Worm (Caenorhabditis elegans) whole organism, L4 larva: ENCODE data around the gene rps-23.

Source experiments
- D1046.2 ChIP-seq: fragments of 200-800 bp; sonication (Bioruptor generic); IDR thresholded peaks from 2 replicates; pipeline ENCODE4 v1.3.6; 2022; ENCODE audit warnings: missing genetic modification characterization, missing compliant biosample characterization
- T26A8.4 ChIP-seq: fragments of 200-800 bp; sonication (Bioruptor generic); IDR thresholded peaks from 2 replicates; pipeline ENCODE4 v1.3.6; 2022; ENCODE audit warnings: missing genetic modification characterization, missing compliant biosample characterization
- Y105C5A.15 ChIP-seq: fragments of 200-800 bp; sonication (Bioruptor generic); IDR thresholded peaks from 2 replicates; pipeline ENCODE4 v1.3.6; 2022; ENCODE audit warnings: missing genetic modification characterization, missing compliant biosample characterization
- Y48G9A.11 ChIP-seq: fragments of 200-800 bp; sonication (Bioruptor generic); IDR thresholded peaks from 2 replicates; pipeline ENCODE4 v1.3.6; 2022; ENCODE audit warnings: missing genetic modification reagents, missing genetic modification characterization, missing compliant biosample characterization
- Y75B8A.6 ChIP-seq: fragments of 200-800 bp; sonication (Bioruptor generic); IDR thresholded peaks from 2 replicates; pipeline ENCODE4 v1.3.6; 2022; ENCODE audit warnings: missing genetic modification reagents, missing genetic modification characterization, missing compliant biosample characterization
- ZK546.5 ChIP-seq, 2 experiments: sonication (generic microtip); optimal IDR thresholded peaks; 2 replicates each; lab custom pipeline; 2017; ENCODE audit warnings: missing biosample characterization in 2 of 2, missing genetic modification characterization in 2 of 2
- aly-2 ChIP-seq: sonication (generic microtip); optimal IDR thresholded peaks from 2 replicates; lab custom pipeline; 2018; ENCODE audit warnings: missing biosample characterization, missing genetic modification characterization
- ceh-20 ChIP-seq: fragments of 200-800 bp; sonication (Bioruptor generic); IDR thresholded peaks from 2 replicates; pipeline ENCODE4 v1.3.6; 2022; ENCODE audit warnings: missing genetic modification reagents, missing genetic modification characterization, missing compliant biosample characterization
- ceh-28 ChIP-seq: fragments of 150-350 bp; optimal IDR thresholded peaks from 2 replicates; lab custom pipeline; 2014; ENCODE audit warnings: missing biosample characterization, missing genetic modification reagents, missing genetic modification characterization
- ceh-44 ChIP-seq: fragments of 200-800 bp; sonication (Bioruptor generic); IDR thresholded peaks from 2 replicates; pipeline ENCODE4 v1.3.6; 2022; ENCODE audit warnings: missing genetic modification reagents, missing genetic modification characterization, missing compliant biosample characterization
- ceh-82 ChIP-seq: sonication (generic microtip); optimal IDR thresholded peaks from 2 replicates; lab custom pipeline; 2017; ENCODE audit warnings: missing biosample characterization, missing genetic modification characterization
- cey-2 ChIP-seq: sonication (generic microtip); optimal IDR thresholded peaks from 3 replicates; lab custom pipeline; 2017; ENCODE audit warnings: missing genetic modification characterization, mild to moderate bottlenecking, missing compliant biosample characterization, antibody characterized with exemption, borderline replicate concordance; ENCODE audit not compliant: insufficient read depth
- ctbp-1 ChIP-seq: fragments of 200-800 bp; sonication (Bioruptor generic); IDR thresholded peaks from 2 replicates; pipeline ENCODE4 v1.3.6; 2022; ENCODE audit warnings: missing genetic modification reagents, missing genetic modification characterization, missing compliant biosample characterization
- daf-16 ChIP-seq, 3 experiments: sonication (generic microtip); optimal IDR thresholded peaks; 2 replicates each; lab custom pipeline; 2016 to 2017; ENCODE audit warnings: missing genetic modification characterization in 3 of 3, missing genetic modification reagents in 3 of 3, mild to moderate bottlenecking in 2 of 3, missing compliant biosample characterization in 2 of 3, missing biosample characterization in 1 of 3, moderate library complexity in 1 of 3
- daf-19 ChIP-seq: fragments of 200-800 bp; sonication (Bioruptor generic); conservative IDR thresholded peaks from 2 replicates; pipeline ENCODE4 v1.3.6; 2022; ENCODE audit warnings: missing genetic modification characterization, missing compliant biosample characterization
- dmd-8 ChIP-seq: fragments of 200-800 bp; sonication (Bioruptor generic); IDR thresholded peaks from 2 replicates; pipeline ENCODE4 v1.3.6; 2022; ENCODE audit warnings: missing genetic modification characterization, missing compliant biosample characterization
- dpl-1 ChIP-seq: fragments of 150-350 bp; optimal IDR thresholded peaks from 2 replicates; lab custom pipeline; 2014; ENCODE audit warnings: missing biosample characterization, missing genetic modification reagents, missing genetic modification characterization
- duxl-1 ChIP-seq: sonication (generic microtip); optimal IDR thresholded peaks from 2 replicates; lab custom pipeline; 2016; ENCODE audit warnings: mild to moderate bottlenecking, missing genetic modification characterization, moderate library complexity, missing compliant biosample characterization; ENCODE audit not compliant: poor library complexity
- dve-1 ChIP-seq: sonication (generic microtip); optimal IDR thresholded peaks from 2 replicates; lab custom pipeline; 2017; ENCODE audit warnings: antibody characterized with exemption, mild to moderate bottlenecking, missing genetic modification characterization, missing compliant biosample characterization; ENCODE audit not compliant: insufficient read depth
- hif-1 ChIP-seq, 2 experiments: sonication (generic microtip); optimal IDR thresholded peaks; 2 replicates each; lab custom pipeline; 2016 to 2017; ENCODE audit warnings: missing compliant biosample characterization in 2 of 2, missing genetic modification characterization in 2 of 2, missing genetic modification reagents in 2 of 2, missing genotype in 2 of 2, mild to moderate bottlenecking in 1 of 2
- jun-1 ChIP-seq: fragments of 150-350 bp; optimal IDR thresholded peaks from 2 replicates; lab custom pipeline; 2014; ENCODE audit warnings: missing biosample characterization, missing genetic modification reagents, missing genetic modification characterization
- lin-1 ChIP-seq: fragments of 200-800 bp; sonication (Bioruptor generic); IDR thresholded peaks from 2 replicates; pipeline ENCODE4 v1.3.6; 2022; ENCODE audit warnings: missing genetic modification reagents, missing genetic modification characterization, missing compliant biosample characterization
- lin-15B ChIP-seq: fragments of 150-350 bp; sonication (generic microtip); optimal IDR thresholded peaks from 3 replicates; lab custom pipeline; 2014; ENCODE audit warnings: missing biosample characterization, missing genetic modification characterization
- lin-29 ChIP-seq: fragments of 200-800 bp; sonication (Bioruptor generic); IDR thresholded peaks from 2 replicates; pipeline ENCODE4 v1.3.6; 2022; ENCODE audit warnings: missing genetic modification reagents, missing genetic modification characterization, missing compliant biosample characterization
- lin-38 ChIP-seq: fragments of 200-800 bp; sonication (Bioruptor generic); IDR thresholded peaks from 2 replicates; pipeline ENCODE4 v1.3.6; 2022; ENCODE audit warnings: missing genetic modification reagents, missing genetic modification characterization, missing compliant biosample characterization
- lin-39 ChIP-seq: fragments of 150-350 bp; optimal IDR thresholded peaks from 2 replicates; lab custom pipeline; 2014; ENCODE audit warnings: missing biosample characterization, missing genetic modification reagents, missing genetic modification characterization
- madf-9 ChIP-seq: fragments of 200-800 bp; sonication (Bioruptor generic); conservative IDR thresholded peaks from 2 replicates; pipeline ENCODE4 v1.3.6; 2022; ENCODE audit warnings: missing genetic modification reagents, missing genetic modification characterization, missing compliant biosample characterization
- mxl-2 ChIP-seq: fragments of 200-800 bp; sonication (Bioruptor generic); conservative IDR thresholded peaks from 2 replicates; pipeline ENCODE4 v1.3.6; 2022; ENCODE audit warnings: missing genetic modification reagents, missing genetic modification characterization, missing compliant biosample characterization
- mxl-3 ChIP-seq: fragments of 200-800 bp; sonication (Bioruptor generic); optimal IDR thresholded peaks from 2 replicates; lab custom pipeline; 2018; ENCODE audit warnings: mild to moderate bottlenecking, missing genetic modification characterization, missing compliant biosample characterization
- nhr-10 ChIP-seq: fragments of 150-350 bp; optimal IDR thresholded peaks from 2 replicates; lab custom pipeline; 2014; ENCODE audit warnings: missing biosample characterization, missing genetic modification characterization
- nhr-102 ChIP-seq: sonication (generic microtip); optimal IDR thresholded peaks from 2 replicates; lab custom pipeline; 2016; ENCODE audit warnings: mild to moderate bottlenecking, missing genetic modification characterization, moderate library complexity, missing compliant biosample characterization
- nhr-111 ChIP-seq: fragments of 200-800 bp; sonication (Bioruptor generic); optimal IDR thresholded peaks from 2 replicates; lab custom pipeline; 2018; ENCODE audit warnings: mild to moderate bottlenecking, missing genetic modification characterization, missing compliant biosample characterization
- nhr-25 ChIP-seq: sonication (generic microtip); optimal IDR thresholded peaks from 2 replicates; lab custom pipeline; 2017; ENCODE audit warnings: missing genetic modification characterization, mild to moderate bottlenecking, missing compliant biosample characterization, antibody characterized with exemption, moderate library complexity, borderline replicate concordance; ENCODE audit not compliant: insufficient read depth
- nhr-28 ChIP-seq: fragments of 150-350 bp; optimal IDR thresholded peaks from 2 replicates; lab custom pipeline; 2014; ENCODE audit warnings: missing biosample characterization, missing genetic modification characterization
- nhr-6 ChIP-seq: fragments of 150-350 bp; optimal IDR thresholded peaks from 2 replicates; lab custom pipeline; 2014; ENCODE audit warnings: missing biosample characterization, missing genetic modification characterization
- nhr-76 ChIP-seq: fragments of 150-350 bp; optimal IDR thresholded peaks from 2 replicates; lab custom pipeline; 2014; ENCODE audit warnings: missing biosample characterization, missing genetic modification characterization
- pha-4 ChIP-seq, 2 experiments: fragments of 150-350 bp in 1 of 2; fragments of 200-800 bp in 1 of 2; sonication (Bioruptor generic) in 1 of 2; IDR thresholded peaks in 1 of 2; optimal IDR thresholded peaks in 1 of 2; 2 replicates each; pipeline versions ENCODE4 v1.3.6 to Lab custom; 2014 to 2022; ENCODE audit warnings: missing genetic modification characterization in 2 of 2, missing genetic modification reagents in 2 of 2, missing biosample characterization in 1 of 2, missing compliant biosample characterization in 1 of 2
- php-3 ChIP-seq: fragments of 200-800 bp; sonication (Bioruptor generic); IDR thresholded peaks from 2 replicates; pipeline ENCODE4 v1.3.6; 2022; ENCODE audit warnings: missing genetic modification reagents, missing genetic modification characterization, missing compliant biosample characterization
- pqm-1 ChIP-seq: sonication (generic microtip); optimal IDR thresholded peaks from 2 replicates; lab custom pipeline; 2017; ENCODE audit warnings: missing biosample characterization, missing genetic modification characterization
- skn-1 ChIP-seq: fragments of 150-350 bp; optimal IDR thresholded peaks from 2 replicates; lab custom pipeline; 2014; ENCODE audit warnings: missing biosample characterization, missing genetic modification characterization
- snpc-4 ChIP-seq: fragments of 150-350 bp; optimal IDR thresholded peaks from 2 replicates; lab custom pipeline; 2014; ENCODE audit warnings: missing biosample characterization, missing genetic modification characterization
- spr-1 ChIP-seq: sonication (generic microtip); optimal IDR thresholded peaks from 2 replicates; lab custom pipeline; 2016; ENCODE audit warnings: mild to moderate bottlenecking, missing genetic modification characterization, missing compliant biosample characterization
- tag-97 ChIP-seq: fragments of 200-800 bp; sonication (Bioruptor generic); IDR thresholded peaks from 2 replicates; pipeline ENCODE4 v1.3.6; 2022; ENCODE audit warnings: missing genetic modification characterization, missing compliant biosample characterization
- unc-130 ChIP-seq: sonication (generic microtip); optimal IDR thresholded peaks from 2 replicates; lab custom pipeline; 2016; ENCODE audit warnings: missing genetic modification reagents, missing genetic modification characterization, missing compliant biosample characterization
- unc-39 ChIP-seq: sonication (generic microtip); optimal IDR thresholded peaks from 2 replicates; lab custom pipeline; 2017; ENCODE audit warnings: missing biosample characterization, missing genetic modification characterization
- unc-62 ChIP-seq, 3 experiments: fragments of 150-350 bp in 1 of 3; sonication (generic microtip); optimal IDR thresholded peaks in 2 of 3; peaks in 1 of 3; 1 replicate in 1 of 3; 2 replicates in 2 of 3; lab custom pipeline; 2014 to 2017; ENCODE audit warnings: missing biosample characterization in 3 of 3, missing genetic modification characterization in 3 of 3, missing genetic modification reagents in 3 of 3, missing genotype in 1 of 3
- vab-7 ChIP-seq: fragments of 200-800 bp; sonication (Bioruptor generic); IDR thresholded peaks from 2 replicates; pipeline ENCODE4 v1.3.6; 2022; ENCODE audit warnings: missing genetic modification reagents, missing genetic modification characterization, missing compliant biosample characterization
- zfp-2 ChIP-seq: sonication (generic microtip); optimal IDR thresholded peaks from 2 replicates; lab custom pipeline; 2016; ENCODE audit warnings: mild to moderate bottlenecking, missing genetic modification characterization, missing compliant biosample characterization
- zip-11 ChIP-seq: fragments of 200-800 bp; sonication (Bioruptor generic); IDR thresholded peaks from 2 replicates; pipeline ENCODE4 v1.3.6; 2022; ENCODE audit warnings: missing genetic modification characterization, missing compliant biosample characterization
- zip-2 ChIP-seq: fragments of 150-350 bp; optimal IDR thresholded peaks from 2 replicates; lab custom pipeline; 2014; ENCODE audit warnings: missing biosample characterization, missing genetic modification characterization

Gene rps-23

DNA sequence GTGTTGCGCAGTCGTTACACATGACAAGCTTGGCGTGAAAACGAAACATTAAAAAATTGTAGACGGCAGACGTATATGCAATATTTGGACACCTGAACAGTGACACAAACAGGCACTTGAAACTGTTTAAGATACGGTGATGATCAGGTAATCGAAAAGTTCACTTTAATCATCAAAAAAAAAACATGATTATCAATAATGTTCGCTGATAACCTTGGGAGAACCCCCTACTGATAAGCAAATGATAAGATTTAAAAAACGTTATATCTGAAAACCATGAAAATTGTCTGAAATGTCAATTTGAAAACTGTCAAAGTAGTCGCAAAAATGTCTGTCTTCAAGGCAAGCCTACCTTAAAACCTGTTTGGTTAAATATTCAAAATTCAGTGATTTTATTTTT lies 9.1 kb upstream of the rps-23 start (continued):
- TF ChIP-seq pqm-1 = peak; percentile 80
- TF ChIP-seq duxl-1 (tag; lab: Kevin White, UChicago) = no peak
- TF ChIP-seq dpl-1 (GFP tag; lab: Kevin White, UChicago) = no peak
- no peak for TF ChIP-seq Y105C5A.15 (GFP tag; lab: Robert Waterston, UW)
- no peak for TF ChIP-seq ceh-82
- TF ChIP-seq aly-2 (tag; lab: Kevin White, UChicago) = no peak
- no peak for TF ChIP-seq daf-19 (GFP tag; lab: Robert Waterston, UW)
- no peak for TF ChIP-seq ceh-44
- no peak for TF ChIP-seq nhr-102 (tag; lab: Kevin White, UChicago)
- TF ChIP-seq jun-1 (tag; lab: Kevin White, UChicago) = no peak
- no peak for TF ChIP-seq madf-9 (GFP tag; lab: Robert Waterston, UW)
- peak; percentile 11 for TF ChIP-seq nhr-28
- TF ChIP-seq D1046.2 (GFP tag; lab: Robert Waterston, UW) = no peak
- no peak for TF ChIP-seq nhr-111 (GFP tag; lab: Kevin White, UChicago)
- TF ChIP-seq lin-15B (tag; lab: Kevin White, UChicago) = no peak
- no peak for TF ChIP-seq ceh-28 (tag; lab: Kevin White, UChicago)
- TF ChIP-seq snpc-4 = no peak
- peak; percentile 38; the same call in 1 of the 2 replicates for TF ChIP-seq lin-1 (GFP tag; lab: Robert Waterston, UW)
- peak; percentile 83 for TF ChIP-seq dve-1 (tag; lab: Kevin White, UChicago)
- no peak for TF ChIP-seq tag-97 (GFP tag; lab: Robert Waterston, UW)
- no peak for TF ChIP-seq ZK546.5 (tag; optimal IDR thresholded peaks at IDR 0.05; lab: Kevin White, UChicago)
- no peak for TF ChIP-seq lin-29
- TF ChIP-seq T26A8.4 = no peak
- TF ChIP-seq ceh-20 (GFP tag; lab: Robert Waterston, UW) = peak; percentile 24; the same call in 1 of the 2 replicates
- no peak for TF ChIP-seq zip-11 (GFP tag; lab: Robert Waterston, UW)
- no peak for TF ChIP-seq skn-1 (tag; lab: Kevin White, UChicago)
- no peak for TF ChIP-seq hif-1 (tag; optimal IDR thresholded peaks at IDR 0.05; lab: Kevin White, UChicago)
- TF ChIP-seq daf-16 (GFP tag; optimal IDR thresholded peaks at IDR 0.05; lab: Kevin White, UChicago) = no peak
- TF ChIP-seq daf-16 (tag; optimal IDR thresholded peaks at IDR 0.05; lab: Kevin White, UChicago) = peak; percentile 67
- TF ChIP-seq nhr-76 = no peak
- TF ChIP-seq pha-4 (GFP tag; IDR thresholded peaks at IDR 0.05; lab: Robert Waterston, UW) = 0 out of 2 replicates have a peak, but pooled peaks have one; percentile 14
- no peak for TF ChIP-seq pha-4 (tag; optimal IDR thresholded peaks at IDR 0.05; lab: Kevin White, UChicago)
- no peak for TF ChIP-seq zip-2 (tag; lab: Kevin White, UChicago)
- TF ChIP-seq unc-62 (GFP tag; optimal IDR thresholded peaks at IDR 0.05 in 1 of 2; lab: Kevin White, UChicago) = no peak
- no peak for TF ChIP-seq unc-62 (tag; optimal IDR thresholded peaks at IDR 0.05; lab: Kevin White, UChicago)
- TF ChIP-seq unc-130 (GFP tag; lab: Kevin White, UChicago) = no peak
- TF ChIP-seq mxl-2 (GFP tag; lab: Robert Waterston, UW) = no peak
- no peak for TF ChIP-seq zfp-2
- TF ChIP-seq dmd-8 (GFP tag; lab: Robert Waterston, UW) = no peak
- TF ChIP-seq spr-1 (tag; lab: Kevin White, UChicago) = no peak
- TF ChIP-seq nhr-6 (tag; lab: Kevin White, UChicago) = no peak
- no peak for TF ChIP-seq Y48G9A.11 (GFP tag; lab: Robert Waterston, UW)
- no peak for TF ChIP-seq vab-7 (GFP tag; lab: Robert Waterston, UW)
- TF ChIP-seq lin-38 (GFP tag; lab: Robert Waterston, UW) = no peak
- no peak for TF ChIP-seq Y75B8A.6 (GFP tag; lab: Robert Waterston, UW)
- no peak for TF ChIP-seq ctbp-1
- TF ChIP-seq cey-2 (tag; lab: Kevin White, UChicago) = peak; percentile 55
- no peak for TF ChIP-seq nhr-25 (tag; lab: Kevin White, UChicago)
- peak; percentile 65 for TF ChIP-seq php-3 (GFP tag; lab: Robert Waterston, UW)
- peak; percentile 11 for TF ChIP-seq mxl-3 (GFP tag; lab: Kevin White, UChicago)
- TF ChIP-seq nhr-10 = no peak
- no peak for TF ChIP-seq unc-39
- no peak for TF ChIP-seq lin-39 (tag; lab: Kevin White, UChicago)
